Fruit fly (Drosophila melanogaster) whole organism: Measurements from ENCODE around the gene CG14710.
A peak's percentile ranks its signal among the peaks of the same experiment; 100 is the strongest.

ENCODE experiments used
- CG8478 ChIP-seq: fragments of >200 bp; optimal IDR thresholded peaks from 2 replicates; lab custom pipeline; 2018; ENCODE audit warnings: inconsistent platforms
- Dll ChIP-seq: fragments of >200 bp; optimal IDR thresholded peaks from 2 replicates; lab custom pipeline; 2017
- EcR ChIP-seq, 2 experiments: fragments of >200 bp; optimal IDR thresholded peaks; 2 replicates each; lab custom pipeline; 2017; ENCODE audit warnings: missing biosample characterization in 2 of 2, missing genetic modification characterization in 2 of 2, missing genetic modification reagents in 2 of 2
- pan ChIP-seq: fragments of >200 bp; optimal IDR thresholded peaks from 2 replicates; lab custom pipeline; 2017
- psq ChIP-seq: fragments of >200 bp; optimal IDR thresholded peaks from 2 replicates; lab custom pipeline; 2017
- usp ChIP-seq: fragments of >200 bp; optimal IDR thresholded peaks from 2 replicates; lab custom pipeline; 2017; ENCODE audit warnings: missing biosample characterization, missing genetic modification characterization, mixed read lengths

The CG14710 gene

dm6 chr3R:11619709-11620409 is at the start of gene CG14710, which contains the start of gene Jupiter:
Gene CG14710, plus strand, starts transcription at chr3R:11620090.
Gene Jupiter, minus strand, starts transcription at chr3R:11619906.
- TF ChIP-seq Dll (no peak), pan (lab: Kevin White, UChicago) (no peak), CG8478 (lab: Kevin White, UChicago) (no peak), psq (lab: Kevin White, UChicago) (no peak), EcR (GFP tag; optimal IDR thresholded peaks at IDR 0.05; lab: Kevin White, UChicago) (no peak), usp (GFP tag; lab: Kevin White, UChicago) (no peak)

- TF ChIP-seq usp (GFP tag; lab: Kevin White, UChicago): no peak
- no peak for TF ChIP-seq psq (lab: Kevin White, UChicago)
- no peak for TF ChIP-seq Dll
- TF ChIP-seq EcR (GFP tag; optimal IDR thresholded peaks at IDR 0.05; lab: Kevin White, UChicago): no peak
- no peak for TF ChIP-seq CG8478 (lab: Kevin White, UChicago)
- TF ChIP-seq pan (lab: Kevin White, UChicago): no peak
These were observed 48.5 kb upstream of the CG14710 start for dm6 chr3R:11571408-11571807.

dm6 chr3R:11578645-11579044 is 41.2 kb upstream of the CG14710 start, which contains the start of the genes CG6790 and CG5342:
Gene CG6790, minus strand, starts transcription at chr3R:11578745.
Gene CG5342, plus strand, starts transcription at chr3R:11578826.
- no peak for TF ChIP-seq psq (lab: Kevin White, UChicago)
- TF ChIP-seq Dll: no peak
- TF ChIP-seq usp (GFP tag; lab: Kevin White, UChicago): no peak
- TF ChIP-seq CG8478 (lab: Kevin White, UChicago): no peak

- no peak for TF ChIP-seq Dll
These were observed 38.3 kb upstream of the CG14710 start, which contains the start of gene wkd for dm6 chr3R:11581340-11582252. Gene wkd, plus strand, starts transcription at chr3R:11581576.

dm6 chr3R:11582253-11582589 is 37.7 kb upstream of the CG14710 start:
- peak; percentile 35 for TF ChIP-seq pan (lab: Kevin White, UChicago)
- TF ChIP-seq Dll: no peak
- TF ChIP-seq usp (GFP tag; lab: Kevin White, UChicago): no peak

- TF ChIP-seq CG8478 (lab: Kevin White, UChicago) (no peak), Dll (no peak), EcR (GFP tag; optimal IDR thresholded peaks at IDR 0.05; lab: Kevin White, UChicago) (no peak), psq (lab: Kevin White, UChicago) (no peak), pan (lab: Kevin White, UChicago) (no peak), usp (GFP tag; lab: Kevin White, UChicago) (no peak)
These were observed 30.0 kb upstream of the CG14710 start, which contains the start of gene CG6791 for dm6 chr3R:11589764-11590358. Gene CG6791, minus strand, starts transcription at chr3R:11590146.

- no peak for TF ChIP-seq CG8478 (lab: Kevin White, UChicago)
- no peak for TF ChIP-seq Dll
- TF ChIP-seq pan (lab: Kevin White, UChicago): no peak
- no peak for TF ChIP-seq EcR (GFP tag; optimal IDR thresholded peaks at IDR 0.05; lab: Kevin White, UChicago)
- no peak for TF ChIP-seq usp (GFP tag; lab: Kevin White, UChicago)
- no peak for TF ChIP-seq psq (lab: Kevin White, UChicago)
These were observed 24.4 kb upstream of the CG14710 start for dm6 chr3R:11595523-11595922.

- TF ChIP-seq usp (GFP tag; lab: Kevin White, UChicago) (no peak), pan (lab: Kevin White, UChicago) (no peak), psq (lab: Kevin White, UChicago) (no peak), Dll (no peak), EcR (GFP tag; optimal IDR thresholded peaks at IDR 0.05; lab: Kevin White, UChicago) (no peak), CG8478 (lab: Kevin White, UChicago) (no peak)
These were observed 16.8 kb upstream of the CG14710 start for dm6 chr3R:11603136-11603535.

- TF ChIP-seq Dll (peak; percentile 96), pan (lab: Kevin White, UChicago) (no peak)
These were observed 15.0 kb upstream of the CG14710 start for dm6 chr3R:11604654-11605436.

dm6 chr3R:11606679-11607078 is 13.2 kb upstream of the CG14710 start:
- TF ChIP-seq psq (lab: Kevin White, UChicago) (no peak), EcR (GFP tag; optimal IDR thresholded peaks at IDR 0.05; lab: Kevin White, UChicago) (no peak), CG8478 (lab: Kevin White, UChicago) (no peak), pan (lab: Kevin White, UChicago) (no peak), usp (GFP tag; lab: Kevin White, UChicago) (no peak), Dll (no peak)

dm6 chr3R:11612467-11612866 is 7.4 kb upstream of the CG14710 start:
- no peak for TF ChIP-seq CG8478 (lab: Kevin White, UChicago)
- TF ChIP-seq usp (GFP tag; lab: Kevin White, UChicago): no peak
- TF ChIP-seq pan (lab: Kevin White, UChicago): no peak
- no peak for TF ChIP-seq EcR (GFP tag; optimal IDR thresholded peaks at IDR 0.05; lab: Kevin White, UChicago)
- TF ChIP-seq psq (lab: Kevin White, UChicago): no peak
- TF ChIP-seq Dll: no peak
